Fruit fly (Drosophila melanogaster): Measurements from ENCODE around the gene CG31751.
A peak's percentile ranks its signal among the peaks of the same experiment; 100 is the strongest.

Gene CG31751

DNA sequence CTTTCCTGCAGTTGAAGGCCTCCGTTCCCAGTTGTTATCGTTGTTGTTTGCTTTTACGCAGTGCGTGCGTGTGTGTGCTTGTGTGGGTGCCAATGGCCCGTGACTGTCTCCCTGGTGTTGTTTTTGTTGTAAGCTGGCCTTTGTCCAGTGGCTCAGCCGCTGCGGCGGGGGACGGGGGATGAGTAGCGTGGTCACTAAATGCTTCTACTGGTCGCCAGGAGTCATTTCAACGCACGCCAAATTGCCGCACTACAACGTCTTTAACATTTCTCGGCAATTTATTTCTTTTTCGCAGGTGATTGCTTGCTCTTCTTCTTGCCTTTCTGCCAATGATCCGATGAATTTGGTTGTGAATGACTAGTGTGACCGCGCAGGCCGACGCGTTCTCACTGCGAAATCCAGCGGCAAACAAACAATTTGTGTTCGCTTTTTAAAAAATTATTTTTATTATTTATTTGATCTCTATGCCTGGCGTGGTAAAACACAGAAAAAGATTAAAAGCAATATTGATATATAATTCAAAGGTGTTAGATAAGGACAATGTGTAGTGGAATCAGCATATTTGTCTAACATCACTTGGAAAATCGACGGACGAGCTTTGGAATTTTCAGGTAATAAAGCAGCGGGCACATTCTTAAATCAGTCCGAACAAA lies 31.3 kb downstream of the CG31751 start, which contains the start of the genes Faf2 and Grip71 (continued):
- TF ChIP-seq CG9932 (GFP tag; IDR thresholded peaks at IDR 0.05) (peak; percentile 96), scrt (GFP tag; optimal IDR thresholded peaks at IDR 0.05) (peak; percentile 68), Ssrp (tag; optimal IDR thresholded peaks at IDR 0.05) (peak; percentile 95), Spps (tag; optimal IDR thresholded peaks at IDR 0.05) (peak; percentile 76), CG4820 (GFP tag; optimal IDR thresholded peaks at IDR 0.05) (peak; percentile 88), CG13775 (GFP tag; optimal IDR thresholded peaks at IDR 0.05) (peak; percentile 91), Rx (GFP tag; IDR thresholded peaks at IDR 0.05) (peak; percentile 93), CG10274 (GFP tag; optimal IDR thresholded peaks at IDR 0.05) (peak; percentile 52), tx (GFP tag; optimal IDR thresholded peaks at IDR 0.05) (peak; percentile 79), HLH4C (GFP tag; IDR thresholded peaks at IDR 0.05; ENCODE audit: partially characterized antibody) (0 out of 3 replicates have a peak, but pooled peaks have one; percentile 31), CG6254 (GFP tag; optimal IDR thresholded peaks at IDR 0.05) (peak; percentile 63), Meics (GFP tag; optimal IDR thresholded peaks at IDR 0.05) (peak; percentile 82), CG17186 (GFP tag; optimal IDR thresholded peaks at IDR 0.05) (peak; percentile 85), oc (tag; optimal IDR thresholded peaks at IDR 0.05) (peak; percentile 76), CG1792 (GFP tag; optimal IDR thresholded peaks at IDR 0.05) (peak; percentile 70), pb (GFP tag; optimal IDR thresholded peaks at IDR 0.05) (peak; percentile 31), Awh (GFP tag; IDR thresholded peaks at IDR 0.05) (peak; percentile 94), CG13624 (GFP tag; optimal IDR thresholded peaks at IDR 0.05) (peak; percentile 75), Vsx1 (GFP tag; optimal IDR thresholded peaks at IDR 0.05) (peak; percentile 61), CG14710 (tag; optimal IDR thresholded peaks at IDR 0.05) (peak; percentile 96), ind (GFP tag; optimal IDR thresholded peaks at IDR 0.05) (peak; percentile 95), GATAe (GFP tag; conservative IDR thresholded peaks at IDR 0.05) (peak; percentile 43), CG33213 (GFP tag; optimal IDR thresholded peaks at IDR 0.05) (peak; percentile 73), Bdp1 (GFP tag; optimal IDR thresholded peaks at IDR 0.05) (peak; percentile 81), HLHmδ (GFP tag; optimal IDR thresholded peaks at IDR 0.05) (no peak), CG3995 (GFP tag; optimal IDR thresholded peaks at IDR 0.05) (peak; percentile 62), CG1832 (GFP tag; optimal IDR thresholded peaks at IDR 0.05) (no peak), inv (GFP tag; IDR thresholded peaks at IDR 0.05; ENCODE audit: partially characterized antibody) (no peak; the same call in 1 of the 2 replicates), lov (optimal IDR thresholded peaks at IDR 0.05) (no peak), lov (GFP tag; IDR thresholded peaks at IDR 0.05) (peak; percentile 78), CG15479 (GFP tag; optimal IDR thresholded peaks at IDR 0.05) (no peak), zen2 (GFP tag; IDR thresholded peaks at IDR 0.05; ENCODE audit: partially characterized antibody) (no peak), CG2889 (GFP tag; IDR thresholded peaks at IDR 0.05) (peak; percentile 91), HLH54F (GFP tag; optimal IDR thresholded peaks at IDR 0.05) (peak; percentile 91), Sry-δ (GFP tag; optimal IDR thresholded peaks at IDR 0.05) (peak; percentile 60), CG10147 (GFP tag; optimal IDR thresholded peaks at IDR 0.05) (peak; percentile 83), kay (GFP tag; optimal IDR thresholded peaks at IDR 0.05) (peak; percentile 85), crp (GFP tag; optimal IDR thresholded peaks at IDR 0.05) (peak in 1 of 2 experiments; percentile 72), H15 (GFP tag; IDR thresholded peaks at IDR 0.05) (peak; percentile 94), nau (GFP tag; optimal IDR thresholded peaks at IDR 0.05) (peak; percentile 19), pros (GFP tag; optimal IDR thresholded peaks at IDR 0.05) (peak; percentile 7), CG9817 (tag; optimal IDR thresholded peaks at IDR 0.05) (peak; percentile 96), her (GFP tag; optimal IDR thresholded peaks at IDR 0.05) (no peak), grau (tag; optimal IDR thresholded peaks at IDR 0.05) (peak; percentile 89), CG8478 (optimal IDR thresholded peaks at IDR 0.05) (peak; percentile 80), ranshi (GFP tag; IDR thresholded peaks at IDR 0.05) (peak; percentile 95), CG17328 (GFP tag; IDR thresholded peaks at IDR 0.05) (peak; percentile 91), CG2120 (GFP tag; optimal IDR thresholded peaks at IDR 0.05) (peak; percentile 94), Blimp-1 (GFP tag; optimal IDR thresholded peaks at IDR 0.05) (peak; percentile 86), CG4730 (GFP tag; IDR thresholded peaks at IDR 0.05) (peak; percentile 94)

Data from whole organism, embryonic.